Worm (Caenorhabditis elegans) whole organism, L3 larva: ENCODE data around the gene str-153.
A peak's percentile ranks its signal among the peaks of the same experiment; 100 is the strongest.

ENCODE experiments used
- R02D3.7 ChIP-seq: fragments of 150-350 bp; optimal IDR thresholded peaks from 2 replicates; lab custom pipeline; 2014; ENCODE audit warnings: missing biosample characterization, missing genetic modification characterization
- aly-2 ChIP-seq: fragments of 150-350 bp; optimal IDR thresholded peaks from 2 replicates; lab custom pipeline; 2014; ENCODE audit warnings: missing biosample characterization, missing genetic modification characterization
- ama-1 ChIP-seq: fragments of 150-350 bp; optimal IDR thresholded peaks from 2 replicates; lab custom pipeline; 2018
- ceh-16 ChIP-seq: sonication (generic microtip); optimal IDR thresholded peaks from 2 replicates; lab custom pipeline; 2017; ENCODE audit warnings: missing biosample characterization, missing genetic modification characterization
- ceh-82 ChIP-seq: fragments of 150-350 bp; optimal IDR thresholded peaks from 2 replicates; lab custom pipeline; 2014; ENCODE audit warnings: missing biosample characterization, missing genetic modification characterization
- ceh-9 ChIP-seq: sonication (generic microtip); optimal IDR thresholded peaks from 2 replicates; lab custom pipeline; 2018; ENCODE audit warnings: missing biosample characterization, missing genetic modification characterization
- egl-5 ChIP-seq: fragments of 150-350 bp; optimal IDR thresholded peaks from 2 replicates; lab custom pipeline; 2017; ENCODE audit warnings: missing biosample characterization, missing genetic modification reagents, missing genetic modification characterization, inconsistent platforms
- elt-1 ChIP-seq: fragments of 150-350 bp; optimal IDR thresholded peaks from 2 replicates; lab custom pipeline; 2014; ENCODE audit warnings: missing biosample characterization, missing genetic modification characterization
- elt-2 ChIP-seq: sonication (generic microtip); optimal IDR thresholded peaks from 2 replicates; lab custom pipeline; 2016; ENCODE audit warnings: missing genetic modification reagents, mild to moderate bottlenecking, missing genetic modification characterization, missing compliant biosample characterization
- elt-3 ChIP-seq, 3 experiments: fragments of 150-350 bp in 1 of 3; sonication (generic microtip) in 2 of 3; optimal IDR thresholded peaks; 2 replicates in 2 of 3; 4 replicates in 1 of 3; lab custom pipeline; 2014 to 2017; ENCODE audit warnings: missing biosample characterization in 3 of 3, missing genetic modification characterization in 3 of 3
- eor-1 ChIP-seq, 2 experiments: fragments of 150-350 bp; optimal IDR thresholded peaks; 2 replicates each; lab custom pipeline; 2014 to 2018; ENCODE audit warnings: missing biosample characterization in 2 of 2, missing genetic modification characterization in 2 of 2
- fkh-10 ChIP-seq: sonication (generic microtip); optimal IDR thresholded peaks from 2 replicates; lab custom pipeline; 2017; ENCODE audit warnings: missing biosample characterization, missing genetic modification reagents, missing genetic modification characterization
- fkh-2 ChIP-seq: fragments of 150-350 bp; optimal IDR thresholded peaks from 2 replicates; lab custom pipeline; 2014; ENCODE audit warnings: missing biosample characterization, missing genetic modification reagents, missing genetic modification characterization
- fos-1 ChIP-seq: fragments of 150-350 bp; optimal IDR thresholded peaks from 2 replicates; lab custom pipeline; 2014; ENCODE audit warnings: missing biosample characterization, missing genetic modification characterization
- hmg-11 ChIP-seq: sonication (generic microtip); optimal IDR thresholded peaks from 2 replicates; lab custom pipeline; 2016; ENCODE audit warnings: missing genetic modification characterization, missing compliant biosample characterization
- lin-15B ChIP-seq: fragments of 150-350 bp; optimal IDR thresholded peaks from 2 replicates; lab custom pipeline; 2014; ENCODE audit warnings: missing biosample characterization, missing genetic modification characterization
- lsy-12 ChIP-seq: sonication (generic microtip); optimal IDR thresholded peaks from 2 replicates; lab custom pipeline; 2016; ENCODE audit warnings: mild to moderate bottlenecking, missing genetic modification characterization, missing compliant biosample characterization
- mdl-1 ChIP-seq: fragments of 150-350 bp; optimal IDR thresholded peaks from 2 replicates; lab custom pipeline; 2014; ENCODE audit warnings: missing biosample characterization, missing genetic modification characterization
- nfya-1 ChIP-seq: sonication (generic microtip); optimal IDR thresholded peaks from 2 replicates; lab custom pipeline; 2017; ENCODE audit warnings: missing genetic modification characterization, mild to moderate bottlenecking, missing compliant biosample characterization, antibody characterized with exemption, moderate library complexity; ENCODE audit not compliant: insufficient read depth
- nhr-11 ChIP-seq: fragments of 150-350 bp; optimal IDR thresholded peaks from 2 replicates; lab custom pipeline; 2014; ENCODE audit warnings: missing biosample characterization, missing genetic modification characterization
- nhr-12 ChIP-seq: fragments of 150-350 bp; optimal IDR thresholded peaks from 2 replicates; lab custom pipeline; 2014; ENCODE audit warnings: missing biosample characterization, missing genetic modification characterization
- nhr-237 ChIP-seq: fragments of 150-350 bp; optimal IDR thresholded peaks from 2 replicates; lab custom pipeline; 2014; ENCODE audit warnings: missing biosample characterization, missing genetic modification characterization
- nhr-25 ChIP-seq: sonication (generic microtip); optimal IDR thresholded peaks from 2 replicates; lab custom pipeline; 2017; ENCODE audit warnings: missing biosample characterization, missing genetic modification characterization
- nhr-28 ChIP-seq: fragments of 150-350 bp; optimal IDR thresholded peaks from 2 replicates; lab custom pipeline; 2014; ENCODE audit warnings: missing biosample characterization, missing genetic modification characterization
- nhr-43 ChIP-seq: sonication (generic microtip); optimal IDR thresholded peaks from 2 replicates; lab custom pipeline; 2016; ENCODE audit warnings: mild to moderate bottlenecking, missing genetic modification characterization, missing compliant biosample characterization; ENCODE audit not compliant: poor library complexity, severe bottlenecking
- nhr-67 ChIP-seq: fragments of 150-350 bp; optimal IDR thresholded peaks from 2 replicates; lab custom pipeline; 2014; ENCODE audit warnings: missing biosample characterization, missing genetic modification characterization
- nhr-76 ChIP-seq: fragments of 150-350 bp; sonication (generic microtip); optimal IDR thresholded peaks from 5 replicates; lab custom pipeline; 2014; ENCODE audit warnings: missing biosample characterization, missing genetic modification characterization
- pha-4 ChIP-seq: fragments of 150-350 bp; optimal IDR thresholded peaks from 2 replicates; lab custom pipeline; 2014; ENCODE audit warnings: missing biosample characterization, missing genetic modification reagents, missing genetic modification characterization
- pqm-1 ChIP-seq: fragments of 150-350 bp; optimal IDR thresholded peaks from 2 replicates; lab custom pipeline; 2017; ENCODE audit warnings: missing biosample characterization, missing genetic modification characterization, inconsistent platforms
- sea-2 ChIP-seq: fragments of 150-350 bp; sonication (generic microtip); optimal IDR thresholded peaks from 4 replicates; lab custom pipeline; 2014; ENCODE audit warnings: missing biosample characterization, missing genetic modification reagents, missing genetic modification characterization
- snpc-4 ChIP-seq: fragments of 150-350 bp; optimal IDR thresholded peaks from 2 replicates; lab custom pipeline; 2014; ENCODE audit warnings: missing biosample characterization, missing genetic modification characterization
- tbx-2 ChIP-seq: sonication (generic microtip); optimal IDR thresholded peaks from 2 replicates; lab custom pipeline; 2016; ENCODE audit warnings: mild to moderate bottlenecking, missing genetic modification characterization, missing compliant biosample characterization
- unc-39 ChIP-seq: sonication (generic microtip); optimal IDR thresholded peaks from 4 replicates; lab custom pipeline; 2017; ENCODE audit warnings: missing biosample characterization, missing genetic modification characterization
- unc-62 ChIP-seq: fragments of 150-350 bp; sonication (generic microtip); optimal IDR thresholded peaks from 4 replicates; lab custom pipeline; 2014; ENCODE audit warnings: missing biosample characterization, missing genetic modification reagents, missing genetic modification characterization
- zag-1 ChIP-seq: fragments of 150-350 bp; optimal IDR thresholded peaks from 2 replicates; lab custom pipeline; 2014; ENCODE audit warnings: missing biosample characterization, missing genetic modification characterization
- ztf-11 ChIP-seq: fragments of 150-350 bp; optimal IDR thresholded peaks from 2 replicates; lab custom pipeline; 2014; ENCODE audit warnings: missing biosample characterization, missing genetic modification characterization
- ztf-4 ChIP-seq: fragments of 150-350 bp; optimal IDR thresholded peaks from 2 replicates; lab custom pipeline; 2014; ENCODE audit warnings: missing biosample characterization, missing genetic modification characterization

Gene str-153

ce11 chrIV:4915689-4916088 lies 18.5 kb upstream of the str-153 start, which contains the start of gene str-155:
TSS of gene str-155 (plus strand) at chrIV:4915989.
- no peak for TF ChIP-seq snpc-4 (tag; lab: Kevin White, UChicago)
- TF ChIP-seq nfya-1 (tag; lab: Kevin White, UChicago): no peak
- no peak for TF ChIP-seq nhr-237 (tag; lab: Kevin White, UChicago)
- TF ChIP-seq pqm-1 (tag; lab: Kevin White, UChicago): no peak

ce11 chrIV:4917774-4918173 lies 16.4 kb upstream of the str-153 start, which contains the start of gene str-158:
TSS of gene str-158 (plus strand) at chrIV:4918074.
- no peak for TF ChIP-seq pha-4 (tag; lab: Kevin White, UChicago)
- TF ChIP-seq unc-39 (tag; lab: Kevin White, UChicago): no peak
- no peak for TF ChIP-seq R02D3.7 (tag; lab: Kevin White, UChicago)
- no peak for TF ChIP-seq nhr-12 (tag; lab: Kevin White, UChicago)
- no peak for TF ChIP-seq zag-1
- no peak for TF ChIP-seq ceh-16 (tag; lab: Kevin White, UChicago)
- TF ChIP-seq ceh-9 (tag; lab: Kevin White, UChicago): no peak
- TF ChIP-seq unc-62: no peak

DNA sequence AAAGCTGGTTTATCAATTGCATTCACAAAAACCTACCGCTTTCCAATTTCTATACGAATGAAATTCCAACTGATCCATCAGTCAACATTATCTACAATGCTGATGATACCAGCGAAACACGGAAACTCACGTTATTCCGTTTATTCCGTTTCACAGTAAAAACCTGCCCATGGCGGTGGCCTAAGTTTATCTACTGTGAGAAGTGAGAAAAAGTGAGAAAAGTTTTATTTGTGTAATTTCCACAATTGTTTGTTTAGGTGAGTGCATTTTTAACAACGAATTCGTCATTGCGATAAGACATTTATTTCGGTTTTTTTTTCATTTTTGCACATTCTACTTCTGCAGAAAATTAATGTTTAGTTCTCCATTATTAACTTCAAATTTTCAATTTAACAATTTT lies 4.2 kb upstream of the str-153 start, which contains the start of gene Y9C9A.8:
Gene Y9C9A.8, plus strand, starts transcription at position 301 of the 400 bp plus-strand sequence.
- no peak for TF ChIP-seq nhr-25 (tag; lab: Kevin White, UChicago)
- no peak for TF ChIP-seq zag-1
- no peak for TF ChIP-seq fos-1 (tag; lab: Kevin White, UChicago)
- no peak for TF ChIP-seq R02D3.7 (tag; lab: Kevin White, UChicago)
- no peak for TF ChIP-seq mdl-1 (tag; lab: Kevin White, UChicago)
- TF ChIP-seq hmg-11: no peak
- no peak for TF ChIP-seq lin-15B (tag; lab: Kevin White, UChicago)
- TF ChIP-seq ceh-82 (tag; lab: Kevin White, UChicago): no peak
- no peak for TF ChIP-seq aly-2 (tag; lab: Kevin White, UChicago)
- no peak for TF ChIP-seq elt-2
- no peak for TF ChIP-seq nhr-28 (tag; lab: Kevin White, UChicago)
- no peak for TF ChIP-seq snpc-4 (tag; lab: Kevin White, UChicago)
- no peak for TF ChIP-seq nfya-1 (tag; lab: Kevin White, UChicago)
- TF ChIP-seq pha-4 (tag; lab: Kevin White, UChicago): no peak
- no peak for TF ChIP-seq ceh-9 (tag; lab: Kevin White, UChicago)

DNA sequence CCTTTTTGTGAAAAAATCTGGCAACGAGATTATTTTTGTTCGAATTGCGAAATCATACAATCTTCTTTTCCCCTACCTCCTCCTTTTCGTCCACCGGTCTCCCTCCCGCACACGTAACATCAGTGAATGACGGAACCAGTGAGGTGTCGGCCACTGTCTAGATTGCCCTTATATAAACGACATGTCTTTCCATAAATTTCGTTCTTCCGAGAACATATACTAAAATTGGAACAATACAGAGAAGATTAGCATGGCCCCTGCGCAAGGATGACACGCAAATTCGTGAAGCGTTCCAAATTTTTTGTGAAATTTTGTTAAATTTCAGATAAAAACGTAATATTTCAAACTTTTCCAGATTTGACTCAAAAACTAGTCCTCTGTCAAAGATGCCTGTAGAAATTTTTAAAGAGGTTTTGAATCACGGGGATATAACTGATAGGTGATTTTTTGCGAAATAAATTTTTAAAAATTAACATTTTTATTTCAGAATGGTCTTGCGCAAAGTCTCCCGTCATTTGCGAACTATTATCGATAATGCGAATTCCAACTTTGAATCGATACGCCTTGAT lies 3.4 kb upstream of the str-153 start:
- peak; percentile 4 for TF ChIP-seq elt-2
- no peak for TF ChIP-seq unc-62
- no peak for TF ChIP-seq egl-5
- TF ChIP-seq nhr-76 (tag; lab: Kevin White, UChicago): no peak
- no peak for TF ChIP-seq nhr-67 (tag; lab: Kevin White, UChicago)
- TF ChIP-seq ztf-11: no peak
- TF ChIP-seq fkh-10 (GFP tag; lab: Kevin White, UChicago): no peak
- no peak for TF ChIP-seq ztf-4 (tag; lab: Kevin White, UChicago)
- no peak for TF ChIP-seq nhr-28 (tag; lab: Kevin White, UChicago)
- no peak for TF ChIP-seq tbx-2 (tag; lab: Kevin White, UChicago)
- no peak for TF ChIP-seq ama-1 (lab: Kevin White, UChicago)
- TF ChIP-seq elt-1 (tag; lab: Kevin White, UChicago): no peak
- TF ChIP-seq nfya-1 (tag; lab: Kevin White, UChicago): peak; percentile 23
- TF ChIP-seq nhr-25 (tag; lab: Kevin White, UChicago): peak; percentile 24
- no peak for TF ChIP-seq elt-3 (tag; optimal IDR thresholded peaks at IDR 0.05; lab: Kevin White, UChicago)
- TF ChIP-seq nhr-43 (tag; lab: Kevin White, UChicago): peak; percentile 65
- no peak for TF ChIP-seq nhr-12 (tag; lab: Kevin White, UChicago)
- TF ChIP-seq R02D3.7 (tag; lab: Kevin White, UChicago): no peak
- TF ChIP-seq nhr-237 (tag; lab: Kevin White, UChicago): no peak
- no peak for TF ChIP-seq nhr-11 (tag; lab: Kevin White, UChicago)
- TF ChIP-seq zag-1: no peak
- TF ChIP-seq aly-2 (tag; lab: Kevin White, UChicago): no peak
- no peak for TF ChIP-seq eor-1 (tag; optimal IDR thresholded peaks at IDR 0.05; lab: Kevin White, UChicago)
- TF ChIP-seq snpc-4 (tag; lab: Kevin White, UChicago): peak; percentile 95
- TF ChIP-seq sea-2: no peak
- no peak for TF ChIP-seq lsy-12 (tag; lab: Kevin White, UChicago)
- no peak for TF ChIP-seq unc-39 (tag; lab: Kevin White, UChicago)
- TF ChIP-seq mdl-1 (tag; lab: Kevin White, UChicago): no peak
- no peak for TF ChIP-seq hmg-11
- no peak for TF ChIP-seq lin-15B (tag; lab: Kevin White, UChicago)
- no peak for TF ChIP-seq fkh-2 (tag; lab: Kevin White, UChicago)
